Fruit fly (Drosophila melanogaster) whole organism, prepupa: Measurements from ENCODE around the gene CG33703.

ENCODE experiments used
- CG10669 ChIP-seq: fragments of 200-800 bp; sonication (Bioruptor generic); optimal IDR thresholded peaks from 3 replicates; lab custom pipeline; 2018; ENCODE audit warnings: missing biosample characterization, mild to moderate bottlenecking, missing genetic modification characterization, moderate library complexity
- CG11294 ChIP-seq: fragments of 200-800 bp; sonication (Bioruptor generic); IDR thresholded peaks from 2 replicates; pipeline ENCODE4 v1.3.6; 2022; ENCODE audit warnings: missing biosample characterization, missing genetic modification characterization
- CG11902 ChIP-seq: fragments of 200-800 bp; sonication (Bioruptor generic); optimal IDR thresholded peaks from 3 replicates; lab custom pipeline; 2016; ENCODE audit warnings: missing biosample characterization, missing genetic modification characterization
- CG3032 ChIP-seq: fragments of 200-800 bp; optimal IDR thresholded peaks from 2 replicates; lab custom pipeline; 2019; ENCODE audit warnings: missing biosample characterization, mild to moderate bottlenecking, missing genetic modification characterization, moderate library complexity
- CG4318 ChIP-seq: fragments of 200-800 bp; sonication (Bioruptor generic); optimal IDR thresholded peaks from 3 replicates; lab custom pipeline; 2017; ENCODE audit warnings: missing biosample characterization, mild to moderate bottlenecking, missing genetic modification characterization
- CG6163 ChIP-seq: fragments of 200-800 bp; sonication (Bioruptor generic); IDR thresholded peaks from 3 replicates; pipeline ENCODE4 v1.3.6; 2022; ENCODE audit warnings: missing biosample characterization, missing genetic modification characterization
- CG6276 ChIP-seq: fragments of 200-800 bp; sonication (Bioruptor generic); optimal IDR thresholded peaks from 2 replicates; lab custom pipeline; 2017; ENCODE audit warnings: missing biosample characterization, mild to moderate bottlenecking, missing genetic modification characterization
- CG6808 ChIP-seq: fragments of 200-800 bp; sonication (Bioruptor generic); optimal IDR thresholded peaks from 3 replicates; lab custom pipeline; 2017; ENCODE audit warnings: missing biosample characterization, missing genetic modification characterization, mild to moderate bottlenecking, moderate library complexity, missing genetic modification reagents
- CG7368 ChIP-seq: fragments of 200-800 bp; sonication (Bioruptor generic); optimal IDR thresholded peaks from 3 replicates; lab custom pipeline; 2016; ENCODE audit warnings: missing biosample characterization, missing genetic modification characterization
- CG8119 ChIP-seq: fragments of 200-800 bp; sonication (Bioruptor generic); IDR thresholded peaks from 3 replicates; pipeline ENCODE4 v1.3.6; 2022; ENCODE audit warnings: missing biosample characterization, missing genetic modification characterization
- CG8632 ChIP-seq: fragments of 200-800 bp; sonication (Bioruptor generic); optimal IDR thresholded peaks from 3 replicates; lab custom pipeline; 2016; ENCODE audit warnings: missing biosample characterization, missing genetic modification characterization
- CG9139 ChIP-seq: fragments of 200-800 bp; sonication (Bioruptor generic); optimal IDR thresholded peaks from 3 replicates; lab custom pipeline; 2017; ENCODE audit warnings: missing biosample characterization, mild to moderate bottlenecking, missing genetic modification characterization
- Eip75B ChIP-seq: fragments of 200-800 bp; sonication (Bioruptor generic); optimal IDR thresholded peaks from 3 replicates; lab custom pipeline; 2016; ENCODE audit warnings: missing biosample characterization, missing genetic modification characterization
- Eip78C ChIP-seq: fragments of 200-800 bp; sonication (Bioruptor generic); peaks from one replicate; lab custom pipeline; 2016; ENCODE audit warnings: missing biosample characterization, missing genetic modification characterization
- Ets96B ChIP-seq: fragments of 200-800 bp; optimal IDR thresholded peaks from 2 replicates; lab custom pipeline; 2019; ENCODE audit warnings: missing biosample characterization, mild to moderate bottlenecking, missing genetic modification characterization, moderate library complexity
- Gug ChIP-seq: fragments of 200-800 bp; sonication (Bioruptor generic); IDR thresholded peaks from 2 replicates; pipeline ENCODE4 v1.3.6; 2022; ENCODE audit warnings: missing biosample characterization, missing genetic modification characterization
- Hr39 ChIP-seq: fragments of 200-800 bp; sonication (Bioruptor generic); optimal IDR thresholded peaks from 2 replicates; lab custom pipeline; 2016; ENCODE audit warnings: missing biosample characterization, missing genetic modification characterization
- Hr4 ChIP-seq: fragments of 200-800 bp; sonication (Bioruptor generic); optimal IDR thresholded peaks from 3 replicates; lab custom pipeline; 2016; ENCODE audit warnings: missing biosample characterization, missing genetic modification characterization
- Lpt ChIP-seq: fragments of 200-800 bp; sonication (Bioruptor generic); optimal IDR thresholded peaks from 3 replicates; lab custom pipeline; 2016; ENCODE audit warnings: missing biosample characterization, missing genetic modification characterization
- Smox ChIP-seq: fragments of 200-800 bp; sonication (Bioruptor generic); optimal IDR thresholded peaks from 3 replicates; lab custom pipeline; 2016; ENCODE audit warnings: missing biosample characterization, missing genetic modification characterization
- Sox14 ChIP-seq: fragments of 200-800 bp; sonication (Bioruptor generic); optimal IDR thresholded peaks from 3 replicates; lab custom pipeline; 2016; ENCODE audit warnings: missing biosample characterization, missing genetic modification characterization
- cyc ChIP-seq: fragments of 200-800 bp; sonication (Bioruptor generic); optimal IDR thresholded peaks from 3 replicates; lab custom pipeline; 2016; ENCODE audit warnings: missing biosample characterization, missing genetic modification characterization
- dsx ChIP-seq: fragments of 200-800 bp; optimal IDR thresholded peaks from 3 replicates; lab custom pipeline; 2019; ENCODE audit warnings: missing biosample characterization, mild to moderate bottlenecking, missing genetic modification characterization, moderate library complexity; ENCODE audit not compliant: poor library complexity, severe bottlenecking
- eg ChIP-seq: fragments of 200-800 bp; sonication (Bioruptor generic); IDR thresholded peaks from 3 replicates; pipeline ENCODE4 v1.3.6; 2022; ENCODE audit warnings: missing biosample characterization, missing genetic modification characterization
- esn ChIP-seq: fragments of 200-800 bp; sonication (Bioruptor generic); optimal IDR thresholded peaks from 2 replicates; lab custom pipeline; 2016; ENCODE audit warnings: missing biosample characterization, mild to moderate bottlenecking, missing genetic modification characterization, moderate library complexity
- fd59A ChIP-seq: fragments of 200-800 bp; sonication (Bioruptor generic); optimal IDR thresholded peaks from 2 replicates; lab custom pipeline; 2017; ENCODE audit warnings: missing biosample characterization, mild to moderate bottlenecking, missing genetic modification characterization, missing genetic modification reagents
- fkh ChIP-seq: fragments of 200-800 bp; sonication (Bioruptor generic); optimal IDR thresholded peaks from 3 replicates; lab custom pipeline; 2017; ENCODE audit warnings: missing biosample characterization, mild to moderate bottlenecking, missing genetic modification characterization, moderate library complexity
- net ChIP-seq: fragments of 200-800 bp; sonication (Bioruptor generic); optimal IDR thresholded peaks from 3 replicates; lab custom pipeline; 2016; ENCODE audit warnings: missing biosample characterization, missing genetic modification characterization
- pdm3 ChIP-seq: fragments of 200-800 bp; sonication (Bioruptor generic); optimal IDR thresholded peaks from 3 replicates; lab custom pipeline; 2016; ENCODE audit warnings: missing biosample characterization, missing genetic modification characterization
- spab ChIP-seq: fragments of 200-800 bp; sonication (Bioruptor generic); optimal IDR thresholded peaks from 2 replicates; lab custom pipeline; 2017; ENCODE audit warnings: missing biosample characterization, mild to moderate bottlenecking, missing genetic modification characterization, missing genetic modification reagents
- svp ChIP-seq: fragments of 200-800 bp; sonication (Bioruptor generic); peaks from one replicate; lab custom pipeline; 2016; ENCODE audit warnings: missing biosample characterization, missing genetic modification characterization
- topi ChIP-seq: fragments of 200-800 bp; sonication (Bioruptor generic); optimal IDR thresholded peaks from 3 replicates; lab custom pipeline; 2016; ENCODE audit warnings: missing biosample characterization, missing genetic modification characterization
- vri ChIP-seq: fragments of 200-800 bp; sonication (Bioruptor generic); optimal IDR thresholded peaks from 3 replicates; lab custom pipeline; 2016; ENCODE audit warnings: missing biosample characterization, mild to moderate bottlenecking, missing genetic modification characterization

The CG33703 gene

dm6 chr3L:9503552-9504317, 8.7 kb downstream of the CG33703 start:
- TF ChIP-seq net (GFP tag; lab: Kevin White, UChicago) (peak; percentile 23), CG7368 (GFP tag; lab: Kevin White, UChicago) (peak; percentile 6), dsx (GFP tag; lab: Kevin White, UChicago) (peak; percentile 6), topi (GFP tag; lab: Kevin White, UChicago) (peak; percentile 23), CG3032 (tag; lab: Kevin White, UChicago) (no peak), CG8119 (0 out of 3 replicates have a peak, but pooled peaks have one; percentile 22), Smox (GFP tag; lab: Kevin White, UChicago) (no peak), svp (GFP tag; lab: Kevin White, UChicago) (peak; percentile 59), Lpt (GFP tag; lab: Kevin White, UChicago) (peak; percentile 46), fd59A (GFP tag; lab: Kevin White, UChicago) (no peak), CG6276 (GFP tag; lab: Kevin White, UChicago) (peak; percentile 23), esn (GFP tag; lab: Kevin White, UChicago) (no peak), pdm3 (GFP tag; lab: Kevin White, UChicago) (no peak), Sox14 (GFP tag; lab: Kevin White, UChicago) (no peak), fkh (GFP tag; lab: Kevin White, UChicago) (peak; percentile 10), eg (GFP tag; lab: Robert Waterston, UW) (0 out of 3 replicates have a peak, but pooled peaks have one; percentile 39), Gug (GFP tag; lab: Robert Waterston, UW) (0 out of 2 replicates have a peak, but pooled peaks have one; percentile 49), CG10669 (GFP tag; lab: Kevin White, UChicago) (peak; percentile 43), spab (GFP tag; lab: Kevin White, UChicago) (peak; percentile 23), Eip78C (GFP tag; lab: Kevin White, UChicago) (peak; percentile 87), CG6163 (GFP tag; lab: Robert Waterston, UW) (no peak; the same call in 2 of the 3 replicates), CG8632 (no peak), CG11902 (GFP tag; lab: Kevin White, UChicago) (no peak), CG11294 (GFP tag; lab: Robert Waterston, UW) (no peak), Ets96B (tag; lab: Kevin White, UChicago) (peak; percentile 43), Eip75B (GFP tag; lab: Kevin White, UChicago) (peak; percentile 4), cyc (peak; percentile 26), CG6808 (GFP tag; lab: Kevin White, UChicago) (peak; percentile 13), Hr4 (GFP tag; lab: Kevin White, UChicago) (peak; percentile 35)
- TF ChIP-seq, all 60 proteins: peak for 19

- no peak for TF ChIP-seq CG9139
- no peak for TF ChIP-seq CG4318 (GFP tag; lab: Kevin White, UChicago)
- no peak for TF ChIP-seq CG3032 (tag; lab: Kevin White, UChicago)
- TF ChIP-seq Hr39 (GFP tag; lab: Kevin White, UChicago): no peak
- peak; percentile 39 for TF ChIP-seq vri (GFP tag; lab: Kevin White, UChicago)
- TF ChIP-seq svp (GFP tag; lab: Kevin White, UChicago): no peak
- TF ChIP-seq, all 60 proteins: peak for 1
Observed at dm6 chr3L:9502856-9503255, 9.6 kb downstream of the CG33703 start.

- TF ChIP-seq fkh (GFP tag; lab: Kevin White, UChicago) (peak; percentile 39), esn (GFP tag; lab: Kevin White, UChicago) (no peak)
Observed at dm6 chr3L:9502294-9502693, 10.2 kb downstream of the CG33703 start.

- TF ChIP-seq net (GFP tag; lab: Kevin White, UChicago): no peak
- TF ChIP-seq CG8632: no peak
- TF ChIP-seq Eip78C (GFP tag; lab: Kevin White, UChicago): peak; percentile 23
Observed at dm6 chr3L:9501298-9501697, 11.2 kb downstream of the CG33703 start.
